Fruit fly (Drosophila melanogaster) whole organism, embryonic: ENCODE measurements around the gene fru.

Experiments
- Hr78 ChIP-seq, 2 experiments: fragments of 200-800 bp in 1 of 2; fragments of >200 bp in 1 of 2; sonication (Bioruptor generic) in 1 of 2; optimal IDR thresholded peaks; 2 replicates each; lab custom pipeline; 2017 to 2019; ENCODE audit warnings: missing biosample characterization in 2 of 2, missing genetic modification characterization in 2 of 2, mild to moderate bottlenecking in 1 of 2, moderate library complexity in 1 of 2
- sug ChIP-seq: fragments of 200-800 bp; optimal IDR thresholded peaks from 2 replicates; lab custom pipeline; 2019; ENCODE audit warnings: missing biosample characterization, mild to moderate bottlenecking, missing genetic modification characterization, moderate library complexity

- no peak for TF ChIP-seq Hr78 (GFP tag; optimal IDR thresholded peaks at IDR 0.05; lab: Kevin White, UChicago)
- no peak for TF ChIP-seq sug
Measured at dm6 chr3R:18411205-18411749, 134.1 kb downstream of the fru start, which contains the start of gene CG10864.
